Fruit fly (Drosophila melanogaster) whole organism, adult: ENCODE results near the gene eg.

Experiments used
- CG11617 ChIP-seq: fragments of 200-800 bp; sonication (Bioruptor generic); optimal IDR thresholded peaks from 2 replicates; lab custom pipeline; 2017; ENCODE audit warnings: mild to moderate bottlenecking, missing biosample characterization, missing genetic modification reagents, missing genetic modification characterization
- CG12768 ChIP-seq: fragments of 200-800 bp; sonication (Bioruptor generic); optimal IDR thresholded peaks from 2 replicates; lab custom pipeline; 2017; ENCODE audit warnings: missing biosample characterization, missing genetic modification characterization, mild to moderate bottlenecking, moderate library complexity, missing genetic modification reagents
- CG1620 ChIP-seq: fragments of 200-800 bp; sonication (Bioruptor generic); optimal IDR thresholded peaks from 2 replicates; lab custom pipeline; 2016; ENCODE audit warnings: missing biosample characterization, missing genetic modification characterization
- CG33017 ChIP-seq: fragments of 200-800 bp; sonication (Bioruptor generic); optimal IDR thresholded peaks from 2 replicates; lab custom pipeline; 2018; ENCODE audit warnings: missing biosample characterization, mild to moderate bottlenecking, missing genetic modification characterization, moderate library complexity
- CG5204 ChIP-seq: fragments of 200-800 bp; sonication (Bioruptor generic); optimal IDR thresholded peaks from 2 replicates; lab custom pipeline; 2016; ENCODE audit warnings: missing biosample characterization, missing genetic modification characterization
- CG7101 ChIP-seq: fragments of 200-800 bp; sonication (Bioruptor generic); optimal IDR thresholded peaks from 2 replicates; lab custom pipeline; 2018; ENCODE audit warnings: missing biosample characterization, mild to moderate bottlenecking, missing genetic modification characterization, moderate library complexity
- Clk ChIP-seq: fragments of 200-800 bp; sonication (Bioruptor generic); optimal IDR thresholded peaks from 2 replicates; lab custom pipeline; 2017; ENCODE audit warnings: missing biosample characterization, missing genetic modification characterization
- Crg-1 ChIP-seq: fragments of 200-800 bp; sonication (Bioruptor generic); optimal IDR thresholded peaks from 2 replicates; lab custom pipeline; 2016; ENCODE audit warnings: missing biosample characterization, missing genetic modification characterization
- cic ChIP-seq: fragments of 200-800 bp; sonication (Bioruptor generic); optimal IDR thresholded peaks from 2 replicates; lab custom pipeline; 2017; ENCODE audit warnings: missing biosample characterization, mild to moderate bottlenecking, missing genetic modification characterization, moderate library complexity
- kay ChIP-seq: fragments of 200-800 bp; sonication (Bioruptor generic); peaks from one replicate; lab custom pipeline; 2016; ENCODE audit warnings: missing biosample characterization, missing genetic modification characterization, borderline replicate concordance
- toe ChIP-seq: fragments of 200-800 bp; sonication (Bioruptor generic); optimal IDR thresholded peaks from 2 replicates; lab custom pipeline; 2016; ENCODE audit warnings: missing biosample characterization, missing genetic modification characterization

dm6 chr3L:21832203-21833160, 24.0 kb downstream of the eg start, which contains the start of the genes CG7148 and Nopp140:
- TF ChIP-seq CG11617 (GFP tag; lab: Kevin White, UChicago) = peak; percentile 77
- TF ChIP-seq CG1620 (GFP tag; lab: Kevin White, UChicago) = peak; percentile 82
- peak; percentile 77 for TF ChIP-seq CG7101 (tag; lab: Kevin White, UChicago)
- TF ChIP-seq CG33017 (tag; lab: Kevin White, UChicago) = peak; percentile 71
- peak; percentile 54 for TF ChIP-seq Clk
- peak; percentile 75 for TF ChIP-seq Crg-1
- no peak for TF ChIP-seq kay
- no peak for TF ChIP-seq cic (GFP tag; lab: Kevin White, UChicago)
- TF ChIP-seq toe = peak; percentile 69
- peak; percentile 38 for TF ChIP-seq CG5204 (GFP tag; lab: Kevin White, UChicago)
- TF ChIP-seq CG12768 (GFP tag; lab: Kevin White, UChicago) = peak; percentile 72
